Fruit fly (Drosophila melanogaster): ENCODE data around the gene CG7829.

Gene CG7829

DNA sequence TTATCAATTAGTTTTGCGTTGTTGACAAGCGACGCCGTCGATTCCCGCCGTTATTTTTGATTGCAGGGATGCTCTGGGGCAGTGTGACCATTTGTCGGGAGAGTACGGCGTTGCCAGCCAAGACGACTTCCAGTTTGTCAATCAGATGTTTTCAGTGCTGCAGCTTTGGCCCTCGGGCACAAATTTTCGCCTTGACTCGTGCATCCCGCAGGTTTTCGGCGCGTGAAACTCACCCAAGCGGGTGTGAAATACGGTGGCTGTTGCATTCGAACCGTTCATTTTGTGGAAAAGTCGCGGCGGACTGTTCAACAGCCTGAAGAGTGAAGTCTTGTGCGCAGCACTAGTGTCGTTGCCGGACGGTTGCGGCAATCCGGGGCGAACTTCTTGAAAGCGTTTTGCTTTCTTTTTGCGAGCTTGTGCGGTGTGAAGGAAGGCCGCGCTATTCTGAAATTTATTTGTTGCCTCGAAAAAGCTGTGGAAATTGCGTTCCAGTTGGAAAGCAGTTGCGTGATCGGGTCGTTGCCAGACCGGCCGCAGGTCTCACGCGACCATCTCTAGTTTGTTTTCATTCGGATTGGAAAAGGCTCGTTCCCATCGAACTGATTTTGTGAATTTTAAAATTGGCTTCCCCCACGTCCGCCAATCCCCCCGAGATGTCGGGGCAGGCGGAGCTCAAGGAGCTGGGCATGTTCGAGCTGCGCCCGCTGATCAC is 10.7 kb downstream of the CG7829 start, which contains the start of the genes ca and ncd (continued):
- TF ChIP-seq CG4282 (GFP tag; optimal IDR thresholded peaks at IDR 0.05) (no peak), CG13123 (GFP tag; optimal IDR thresholded peaks at IDR 0.05) (no peak), scrt (GFP tag; optimal IDR thresholded peaks at IDR 0.05) (no peak), E2f1 (GFP tag; IDR thresholded peaks at IDR 0.05) (peak; percentile 8; the same call in 1 of the 2 replicates), CG4617 (GFP tag; optimal IDR thresholded peaks at IDR 0.05; ENCODE audit: borderline replicate concordance) (peak; percentile 95), Hr39 (optimal IDR thresholded peaks at IDR 0.05) (no peak), Doc3 (GFP tag; IDR thresholded peaks at IDR 0.05; ENCODE audit: partially characterized antibody) (0 out of 3 replicates have a peak, but pooled peaks have one; percentile 42), kah (GFP tag; optimal IDR thresholded peaks at IDR 0.05) (no peak), Poxn (GFP tag; IDR thresholded peaks at IDR 0.05) (no peak), fd102C (GFP tag; optimal IDR thresholded peaks at IDR 0.05) (no peak), Dip3 (GFP tag; optimal IDR thresholded peaks at IDR 0.05) (peak; percentile 6), D19A (tag; optimal IDR thresholded peaks at IDR 0.05) (no peak), chinmo (GFP tag; IDR thresholded peaks at IDR 0.05; ENCODE audit: partially characterized antibody) (0 out of 4 replicates have a peak, but pooled peaks have one; percentile 64), CoRest (tag; optimal IDR thresholded peaks at IDR 0.05) (peak; percentile 20), Six4 (GFP tag; optimal IDR thresholded peaks at IDR 0.05) (no peak), sens (GFP tag) (peak; percentile 47), CG13424 (tag; optimal IDR thresholded peaks at IDR 0.05) (no peak), p53 (GFP tag; optimal IDR thresholded peaks at IDR 0.05) (no peak), onecut (GFP tag; IDR thresholded peaks at IDR 0.05) (no peak; the same call in 1 of the 2 replicates), gfzf (GFP tag; optimal IDR thresholded peaks at IDR 0.05) (peak; percentile 59), CG17385 (GFP tag; optimal IDR thresholded peaks at IDR 0.05) (no peak), ewg (GFP tag; optimal IDR thresholded peaks at IDR 0.05) (no peak), Med (GFP tag) (peak; percentile 63), fu2 (GFP tag; optimal IDR thresholded peaks at IDR 0.05) (peak; percentile 28), zen (tag; optimal IDR thresholded peaks at IDR 0.05) (no peak), CG4854 (GFP tag; optimal IDR thresholded peaks at IDR 0.05) (no peak), caup (GFP tag; optimal IDR thresholded peaks at IDR 0.05; ENCODE audit: severe bottlenecking) (no peak), CG14710 (tag; optimal IDR thresholded peaks at IDR 0.05) (peak; percentile 50), pzg (GFP tag; optimal IDR thresholded peaks at IDR 0.05) (peak; percentile 68), aop (GFP tag; IDR thresholded peaks at IDR 0.05) (no peak), chn (GFP tag; optimal IDR thresholded peaks at IDR 0.05) (no peak), Spps (tag; optimal IDR thresholded peaks at IDR 0.05) (no peak), CG34422 (GFP tag; IDR thresholded peaks at IDR 0.05) (no peak), CG3838 (GFP tag; optimal IDR thresholded peaks at IDR 0.05) (no peak), sens-2 (GFP tag; IDR thresholded peaks at IDR 0.05) (no peak), mam (GFP tag; optimal IDR thresholded peaks at IDR 0.05) (peak; percentile 14)

DNA sequence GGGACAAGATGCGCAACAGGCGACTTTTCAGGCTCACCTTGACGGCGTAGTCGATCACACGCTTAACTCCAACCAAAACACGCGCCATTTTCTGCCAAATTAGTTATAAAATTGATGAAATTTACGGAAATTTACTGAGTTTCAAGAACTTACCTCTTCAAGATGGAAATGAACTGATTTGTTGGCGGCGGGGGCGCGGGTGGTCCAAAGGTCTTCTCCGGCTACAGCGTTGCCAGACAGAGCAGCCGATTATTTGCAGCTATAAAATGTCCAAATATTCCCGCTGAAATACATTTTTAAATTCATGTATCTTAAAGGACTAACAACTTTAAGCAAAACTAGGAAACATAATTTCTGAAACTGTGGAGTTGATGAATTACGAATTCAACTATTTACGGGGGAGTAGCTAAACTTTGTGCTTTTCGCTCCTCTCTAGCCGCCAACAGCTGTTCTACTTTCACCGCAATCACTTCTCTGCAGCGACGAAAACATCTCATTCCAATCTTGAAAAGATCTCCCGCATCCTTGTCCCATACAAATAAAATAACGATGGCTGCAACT is 14.7 kb downstream of the CG7829 start, which contains the start of the genes Etfb and CG7789:
Gene Etfb, minus strand, starts transcription at position 193 of the 561 bp plus-strand sequence.
Gene CG7789, plus strand, starts transcription at position 444 of the 561 bp plus-strand sequence.
- TF ChIP-seq Abd-B (GFP tag; optimal IDR thresholded peaks at IDR 0.05), result peak; percentile 74
- TF ChIP-seq chif (GFP tag; optimal IDR thresholded peaks at IDR 0.05), result peak; percentile 55 to 65
- peak; percentile 51 for TF ChIP-seq CG12104 (GFP tag; optimal IDR thresholded peaks at IDR 0.05)
- TF ChIP-seq CG10274 (GFP tag; optimal IDR thresholded peaks at IDR 0.05), result no peak
- peak; percentile 82 for TF ChIP-seq Antp (GFP tag; optimal IDR thresholded peaks at IDR 0.05)
- TF ChIP-seq sc (optimal IDR thresholded peaks at IDR 0.05), result no peak
- no peak for TF ChIP-seq sc (GFP tag; optimal IDR thresholded peaks at IDR 0.05)
- peak; percentile 76 for TF ChIP-seq Ets97D (GFP tag; optimal IDR thresholded peaks at IDR 0.05)
- TF ChIP-seq tup (GFP tag; optimal IDR thresholded peaks at IDR 0.05), result peak; percentile 6
- TF ChIP-seq CG31365 (tag; optimal IDR thresholded peaks at IDR 0.05), result no peak
- peak; percentile 67 for TF ChIP-seq CG17328 (GFP tag; IDR thresholded peaks at IDR 0.05)
- peak; percentile 58 for TF ChIP-seq CG4282 (GFP tag; optimal IDR thresholded peaks at IDR 0.05)
- peak; percentile 68 for TF ChIP-seq CG4328 (GFP tag; optimal IDR thresholded peaks at IDR 0.05)
- TF ChIP-seq az2 (GFP tag; optimal IDR thresholded peaks at IDR 0.05), result peak; percentile 65
- TF ChIP-seq C15 (GFP tag; IDR thresholded peaks at IDR 0.05), result peak; percentile 78
- TF ChIP-seq CG43689 (GFP tag; IDR thresholded peaks at IDR 0.05), result 0 out of 2 replicates have a peak, but pooled peaks have one; percentile 36

All from whole organism, embryonic.